Worm (Caenorhabditis elegans): ENCODE measurements around the gene T16G1.18.

ce11 chrV:12987061-12987460, 36.0 kb downstream of the T16G1.18 start, which contains the start of gene shw-3:
- TF ChIP-seq hnd-1 (tag; optimal IDR thresholded peaks at IDR 0.05) (no peak), ama-1 (optimal IDR thresholded peaks at IDR 0.05) (no peak), F13C5.2 (tag; optimal IDR thresholded peaks at IDR 0.05) (no peak), hmg-4 (GFP tag; optimal IDR thresholded peaks at IDR 0.05) (no peak), flt-1 (GFP tag; IDR thresholded peaks at IDR 0.05) (no peak), tbx-11 (GFP tag; IDR thresholded peaks at IDR 0.05) (no peak), pes-1 (GFP tag; IDR thresholded peaks at IDR 0.05) (no peak), ets-7 (tag; optimal IDR thresholded peaks at IDR 0.05) (no peak), ceh-13 (GFP tag; optimal IDR thresholded peaks at IDR 0.05) (no peak), ceh-36 (tag; optimal IDR thresholded peaks at IDR 0.05) (no peak)
